Fruit fly (Drosophila melanogaster) whole organism, wandering third instar larva: ENCODE data around the gene klar.

Source experiments
- Abd-B ChIP-seq: fragments of >200 bp; optimal IDR thresholded peaks from 2 replicates; lab custom pipeline; 2017; ENCODE audit warnings: missing biosample characterization, missing genetic modification characterization
- CG9705 ChIP-seq: fragments of 200-800 bp; sonication (Bioruptor generic); optimal IDR thresholded peaks from 2 replicates; lab custom pipeline; 2018; ENCODE audit warnings: missing biosample characterization, mild to moderate bottlenecking, missing genetic modification characterization
- Dfd ChIP-seq: fragments of >200 bp; optimal IDR thresholded peaks from 2 replicates; lab custom pipeline; 2017; ENCODE audit warnings: missing biosample characterization, missing genetic modification characterization
- GATAd ChIP-seq: sonication (Bioruptor generic); optimal IDR thresholded peaks from 2 replicates; lab custom pipeline; 2016; ENCODE audit warnings: missing biosample characterization, missing genetic modification characterization
- HLH106 ChIP-seq: fragments of 200-800 bp; optimal IDR thresholded peaks from 3 replicates; lab custom pipeline; 2019; ENCODE audit warnings: missing biosample characterization, mild to moderate bottlenecking, missing genetic modification characterization, moderate library complexity
- Hr78 ChIP-seq: fragments of >200 bp; optimal IDR thresholded peaks from 2 replicates; lab custom pipeline; 2017; ENCODE audit warnings: missing biosample characterization, missing genetic modification characterization
- Hr83 ChIP-seq: fragments of 200-300 bp; sonication (Bioruptor generic); optimal IDR thresholded peaks from 2 replicates; lab custom pipeline; 2016; ENCODE audit warnings: missing biosample characterization, mild to moderate bottlenecking, missing genetic modification characterization, moderate library complexity; ENCODE audit not compliant: poor library complexity, severe bottlenecking
- Mio ChIP-seq: sonication (Bioruptor generic); optimal IDR thresholded peaks from 2 replicates; lab custom pipeline; 2016; ENCODE audit warnings: missing biosample characterization, missing genetic modification characterization
- Myc ChIP-seq: fragments of >200 bp; optimal IDR thresholded peaks from 2 replicates; lab custom pipeline; 2017
- OdsH ChIP-seq: fragments of 200-800 bp; sonication (Bioruptor generic); optimal IDR thresholded peaks from 2 replicates; lab custom pipeline; 2016; ENCODE audit warnings: missing biosample characterization, mild to moderate bottlenecking, missing genetic modification characterization
- Rel ChIP-seq, 2 experiments: fragments of 200-800 bp; sonication (Bioruptor generic) in 1 of 2; optimal IDR thresholded peaks; 2 replicates in 1 of 2; 3 replicates in 1 of 2; lab custom pipeline; 2016 to 2019; ENCODE audit warnings: mild to moderate bottlenecking in 2 of 2, missing biosample characterization in 2 of 2, missing genetic modification characterization in 2 of 2, moderate library complexity in 1 of 2
- Sp1 ChIP-seq: fragments of 200-800 bp; sonication (Bioruptor generic); optimal IDR thresholded peaks from 3 replicates; lab custom pipeline; 2019; ENCODE audit warnings: missing biosample characterization, mild to moderate bottlenecking, missing genetic modification characterization, moderate library complexity
- Vsx2 ChIP-seq: fragments of 200-300, 225-300 bp; sonication (Bioruptor generic); optimal IDR thresholded peaks from 2 replicates; lab custom pipeline; 2018; ENCODE audit warnings: missing biosample characterization, missing genetic modification characterization; ENCODE audit not compliant: partially characterized antibody
- br ChIP-seq: fragments of 200-800 bp; sonication (Bioruptor generic); optimal IDR thresholded peaks from 2 replicates; lab custom pipeline; 2016; ENCODE audit warnings: missing biosample characterization, missing genetic modification characterization
- brk ChIP-seq: fragments of 200-800 bp; sonication (Bioruptor generic); optimal IDR thresholded peaks from 2 replicates; lab custom pipeline; 2016; ENCODE audit warnings: missing biosample characterization, mild to moderate bottlenecking, missing genetic modification characterization
- dl ChIP-seq, 2 experiments: fragments of 175-275, 200-275 bp in 1 of 2; fragments of 200-275 bp in 1 of 2; sonication (Bioruptor generic); optimal IDR thresholded peaks; lab custom pipeline; 2018; ENCODE audit warnings: mild to moderate bottlenecking in 2 of 2, missing biosample characterization in 2 of 2, missing genetic modification characterization in 2 of 2, moderate library complexity in 2 of 2; ENCODE audit not compliant: partially characterized antibody in 2 of 2, insufficient read depth in 1 of 2
- dmrt93B ChIP-seq: fragments of 200-800 bp; sonication (Bioruptor generic); optimal IDR thresholded peaks from 2 replicates; lab custom pipeline; 2018; ENCODE audit warnings: missing biosample characterization, mild to moderate bottlenecking, missing genetic modification characterization
- ey ChIP-seq: fragments of 200-800 bp; sonication (Bioruptor generic); optimal IDR thresholded peaks from 2 replicates; lab custom pipeline; 2016; ENCODE audit warnings: missing biosample characterization, missing genetic modification characterization
- foxo ChIP-seq, 2 experiments: fragments of 200-800 bp; sonication (Bioruptor generic); optimal IDR thresholded peaks; 2 replicates in 1 of 2; 3 replicates in 1 of 2; lab custom pipeline; 2016 to 2017; ENCODE audit warnings: missing biosample characterization in 2 of 2, missing genetic modification characterization in 2 of 2
- fru ChIP-seq: fragments of 200-800 bp; sonication (Bioruptor generic); optimal IDR thresholded peaks from 3 replicates; lab custom pipeline; 2016; ENCODE audit warnings: missing biosample characterization, mild to moderate bottlenecking, missing genetic modification characterization
- h ChIP-seq: fragments of 200-800 bp; sonication (Bioruptor generic); optimal IDR thresholded peaks from 3 replicates; lab custom pipeline; 2016; ENCODE audit warnings: missing biosample characterization, mild to moderate bottlenecking, missing genetic modification characterization
- jim ChIP-seq: fragments of 175-275, 200-325 bp; sonication (Bioruptor generic); optimal IDR thresholded peaks from 2 replicates; lab custom pipeline; 2016; ENCODE audit warnings: missing biosample characterization, mild to moderate bottlenecking, missing genetic modification characterization
- lola ChIP-seq: fragments of >200 bp; optimal IDR thresholded peaks from 2 replicates; lab custom pipeline; 2017; ENCODE audit warnings: missing biosample characterization, missing genetic modification characterization
- psq ChIP-seq: fragments of 200-800 bp; sonication (Bioruptor generic); optimal IDR thresholded peaks from 3 replicates; lab custom pipeline; 2017; ENCODE audit warnings: missing biosample characterization, mild to moderate bottlenecking, missing genetic modification characterization, moderate library complexity
- rgr ChIP-seq: fragments of 200-800 bp; sonication (Bioruptor generic); optimal IDR thresholded peaks from 3 replicates; lab custom pipeline; 2016; ENCODE audit warnings: missing biosample characterization, mild to moderate bottlenecking, missing genetic modification characterization
- sv ChIP-seq: fragments of 200-800 bp; sonication (Bioruptor generic); optimal IDR thresholded peaks from 3 replicates; lab custom pipeline; 2016; ENCODE audit warnings: missing biosample characterization, missing genetic modification characterization
- tai ChIP-seq: sonication (Bioruptor generic); optimal IDR thresholded peaks from 2 replicates; lab custom pipeline; 2016; ENCODE audit warnings: missing biosample characterization, missing genetic modification characterization
- usp ChIP-seq: fragments of >200 bp; optimal IDR thresholded peaks from 2 replicates; lab custom pipeline; 2017; ENCODE audit warnings: missing biosample characterization, missing genetic modification characterization

klar gene

dm6 chr3L:561772-562454 is 21.5 kb upstream of the klar start:
- TF ChIP-seq jim (no peak), Rel (GFP tag; optimal IDR thresholded peaks at IDR 0.05; lab: Kevin White, UChicago) (no peak), Rel (tag; optimal IDR thresholded peaks at IDR 0.05; lab: Kevin White, UChicago) (no peak), OdsH (no peak), rgr (GFP tag; lab: Kevin White, UChicago) (no peak)

DNA sequence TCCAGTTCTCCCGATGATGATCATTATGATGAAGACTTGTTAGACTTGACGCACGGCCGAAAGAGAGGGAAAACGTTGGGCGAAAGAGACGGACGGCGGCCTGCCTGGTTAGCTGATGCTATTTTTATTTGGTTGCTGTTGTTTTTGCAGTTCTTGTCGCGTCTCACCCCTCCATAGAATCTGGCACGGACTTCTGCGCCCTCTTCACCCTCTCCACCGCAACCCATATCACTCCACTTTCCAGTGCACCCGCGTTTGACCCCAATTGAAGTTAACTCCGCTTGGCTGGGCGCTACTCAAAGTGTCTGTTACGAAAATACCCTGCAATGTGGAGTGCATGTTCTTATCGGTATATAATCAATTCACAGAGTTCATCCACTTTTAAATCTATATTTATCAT is 20.7 kb upstream of the klar start:
- TF ChIP-seq Rel (GFP tag; optimal IDR thresholded peaks at IDR 0.05; lab: Kevin White, UChicago) (no peak), Rel (tag; optimal IDR thresholded peaks at IDR 0.05; lab: Kevin White, UChicago) (no peak), lola (GFP tag; lab: Kevin White, UChicago) (no peak), Dfd (GFP tag; lab: Kevin White, UChicago) (peak; percentile 28)

DNA sequence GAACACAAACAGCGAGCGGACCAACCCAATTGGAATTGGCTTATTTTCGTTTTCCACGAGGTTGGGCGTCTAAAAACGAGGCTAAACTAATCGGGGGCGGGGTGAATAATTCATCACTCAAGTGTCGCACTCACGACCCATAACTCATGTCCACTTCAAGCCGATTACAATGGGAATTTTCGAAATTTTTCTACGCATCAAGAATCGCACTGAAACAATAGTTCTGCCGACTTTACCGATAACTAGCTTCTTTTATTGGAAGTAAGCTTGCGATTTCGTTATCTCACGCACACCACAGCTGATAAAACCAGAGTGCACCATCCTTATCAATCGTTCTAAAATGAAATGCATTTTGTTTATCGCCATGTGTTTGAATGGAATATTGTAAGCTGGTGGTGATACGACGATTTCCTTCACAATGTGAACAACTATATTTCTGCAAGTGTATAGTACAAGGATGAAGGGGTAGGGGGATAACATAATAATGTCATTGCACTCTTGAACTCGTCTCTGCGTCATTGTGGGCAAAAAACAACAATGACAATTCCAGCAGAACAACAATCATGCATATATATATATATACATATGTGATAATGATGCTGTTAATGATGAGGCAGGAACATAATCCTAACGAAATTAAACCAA is 19.1 kb upstream of the klar start:
- TF ChIP-seq Rel (GFP tag; optimal IDR thresholded peaks at IDR 0.05; lab: Kevin White, UChicago) (no peak), Rel (tag; optimal IDR thresholded peaks at IDR 0.05; lab: Kevin White, UChicago) (peak; percentile 27), br (no peak)

- TF ChIP-seq Myc (lab: Kevin White, UChicago) (no peak), dl (GFP tag; optimal IDR thresholded peaks at IDR 0.05; lab: Kevin White, UChicago; ENCODE audit: insufficient read depth in 1 of 2, partially characterized antibody in 2 of 2) (no peak), CG9705 (GFP tag; lab: Kevin White, UChicago) (no peak), Vsx2 (no peak), rgr (GFP tag; lab: Kevin White, UChicago) (peak; percentile 49), br (peak; percentile 52), foxo (GFP tag; optimal IDR thresholded peaks at IDR 0.05; lab: Kevin White, UChicago) (peak in 1 of 2 experiments; percentile 66), brk (GFP tag; lab: Kevin White, UChicago) (no peak), fru (GFP tag; lab: Kevin White, UChicago) (peak; percentile 41), sv (GFP tag; lab: Kevin White, UChicago) (no peak), ey (GFP tag; lab: Kevin White, UChicago) (peak; percentile 51), Hr78 (no peak), Mio (GFP tag; lab: Kevin White, UChicago) (no peak), Sp1 (GFP tag; lab: Kevin White, UChicago) (peak; percentile 8), Abd-B (GFP tag; lab: Kevin White, UChicago) (no peak), GATAd (GFP tag; lab: Kevin White, UChicago) (no peak), dmrt93B (peak; percentile 10), OdsH (peak; percentile 20), h (peak; percentile 51), HLH106 (tag; lab: Kevin White, UChicago) (peak; percentile 53), Dfd (GFP tag; lab: Kevin White, UChicago) (no peak), psq (peak; percentile 31), usp (no peak), tai (GFP tag; lab: Kevin White, UChicago) (no peak)
These were observed 16.9 kb upstream of the klar start for dm6 chr3L:557294-557693.

- TF ChIP-seq Mio (GFP tag; lab: Kevin White, UChicago) (no peak), Rel (GFP tag; optimal IDR thresholded peaks at IDR 0.05; lab: Kevin White, UChicago) (no peak), Rel (tag; optimal IDR thresholded peaks at IDR 0.05; lab: Kevin White, UChicago) (peak; percentile 45)
- TF ChIP-seq, all 38 proteins: peak for 1
These were observed 15.6 kb upstream of the klar start for dm6 chr3L:555898-556540.

DNA sequence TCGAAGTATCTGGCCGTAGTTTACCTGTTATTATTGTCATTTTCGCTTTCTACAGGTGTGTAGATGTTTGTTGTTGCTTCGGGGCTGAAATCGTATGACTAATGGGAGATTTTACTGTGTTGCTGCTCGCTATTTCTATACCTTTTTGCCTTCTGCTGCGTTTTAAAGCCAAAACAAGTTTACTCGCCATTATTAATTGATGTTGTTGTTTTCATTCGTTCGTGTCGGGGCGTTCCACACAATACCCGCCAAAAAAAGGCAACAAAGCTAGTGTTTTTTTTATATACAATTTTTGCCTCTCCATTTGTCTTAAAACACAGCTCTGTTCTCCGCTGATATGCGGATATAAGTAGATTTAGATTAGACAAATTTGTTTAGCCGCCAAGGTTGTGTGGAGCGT is 14.9 kb upstream of the klar start:
- TF ChIP-seq Dfd (GFP tag; lab: Kevin White, UChicago) (no peak), CG9705 (GFP tag; lab: Kevin White, UChicago) (no peak), Hr83 (GFP tag; lab: Kevin White, UChicago) (no peak), tai (GFP tag; lab: Kevin White, UChicago) (no peak)
